Worm (Caenorhabditis elegans) whole organism, L1 larva: Measurements from ENCODE around the gene Y20C6A.4.

Source experiments
- ceh-82 ChIP-seq, 3 experiments: fragments of 150-350 bp in 1 of 3; sonication (generic microtip) in 2 of 3; optimal IDR thresholded peaks; 2 replicates each; lab custom pipeline; 2014 to 2017; ENCODE audit warnings: missing biosample characterization in 3 of 3, missing genetic modification characterization in 3 of 3
- elt-2 ChIP-seq: sonication (generic microtip); optimal IDR thresholded peaks from 2 replicates; lab custom pipeline; 2016; ENCODE audit warnings: missing genetic modification characterization, mild to moderate bottlenecking, inconsistent platforms, missing compliant biosample characterization, missing genetic modification reagents
- ets-5 ChIP-seq: fragments of 200-800 bp; sonication (Bioruptor generic); IDR thresholded peaks from 2 replicates; pipeline ENCODE4 v1.3.6; 2022; ENCODE audit warnings: missing genetic modification characterization, missing compliant biosample characterization
- fkh-10 ChIP-seq: sonication (generic microtip); optimal IDR thresholded peaks from 2 replicates; lab custom pipeline; 2017; ENCODE audit warnings: missing biosample characterization, missing genetic modification reagents, missing genetic modification characterization
- mab-9 ChIP-seq: fragments of 200-800 bp; sonication (Bioruptor generic); IDR thresholded peaks from 2 replicates; pipeline ENCODE4 v1.3.6; 2022; ENCODE audit warnings: missing genetic modification reagents, missing genetic modification characterization, missing compliant biosample characterization
- nhr-28 ChIP-seq: fragments of 150-350 bp; optimal IDR thresholded peaks from 2 replicates; lab custom pipeline; 2014; ENCODE audit warnings: missing biosample characterization, missing genetic modification characterization
- pqm-1 ChIP-seq: sonication (generic microtip); optimal IDR thresholded peaks from 3 replicates; lab custom pipeline; 2017; ENCODE audit warnings: missing biosample characterization, missing genetic modification characterization

DNA sequence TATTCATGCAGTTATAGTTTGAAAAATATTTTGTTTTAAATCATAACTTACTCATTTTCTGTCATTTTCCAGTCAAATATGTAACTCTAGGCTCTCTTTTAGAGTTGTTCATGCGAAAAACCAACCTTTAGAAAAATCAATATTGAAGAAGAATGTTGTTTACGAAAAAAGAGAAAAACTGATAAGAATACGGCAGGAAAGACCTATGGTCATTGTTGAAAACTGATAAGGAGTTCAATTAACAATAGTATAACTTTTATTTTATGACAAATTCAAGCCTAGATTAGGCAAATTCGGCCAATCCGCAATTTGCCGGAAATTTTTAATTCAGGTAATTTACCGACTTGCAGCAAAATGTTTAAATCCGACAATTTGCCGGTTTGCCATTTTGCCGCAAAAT lies 3.4 kb upstream of the Y20C6A.4 start, which contains the start of gene Y20C6A.1:
- no peak for TF ChIP-seq nhr-28
- TF ChIP-seq fkh-10 (GFP tag; lab: Kevin White, UChicago) = no peak
- TF ChIP-seq ceh-82 (tag; optimal IDR thresholded peaks at IDR 0.05; lab: Kevin White, UChicago) = no peak
- TF ChIP-seq mab-9 (GFP tag; lab: Robert Waterston, UW) = no peak
- no peak for TF ChIP-seq pqm-1 (tag; lab: Kevin White, UChicago)
- peak; percentile 58 for TF ChIP-seq elt-2
- TF ChIP-seq ets-5 (GFP tag; lab: Robert Waterston, UW) = no peak
